Worm (Caenorhabditis elegans) whole organism, early embryonic: Measurements from ENCODE around the gene nac-3.

Experiments
- aly-1 ChIP-seq: sonication (generic microtip); optimal IDR thresholded peaks from 2 replicates; lab custom pipeline; 2016; ENCODE audit warnings: missing genetic modification characterization, missing compliant biosample characterization
- ama-1 ChIP-seq: fragments of 150-350 bp; optimal IDR thresholded peaks from 2 replicates; lab custom pipeline; 2014
- ceh-36 ChIP-seq: sonication (generic microtip); optimal IDR thresholded peaks from 2 replicates; lab custom pipeline; 2016; ENCODE audit warnings: missing genetic modification characterization, inconsistent platforms, missing compliant biosample characterization
- ets-7 ChIP-seq: sonication (generic microtip); optimal IDR thresholded peaks from 2 replicates; lab custom pipeline; 2016; ENCODE audit warnings: missing genotype, missing genetic modification characterization, missing compliant biosample characterization
- flt-1 ChIP-seq: fragments of 200-800 bp; sonication (Bioruptor generic); IDR thresholded peaks from 2 replicates; pipeline ENCODE4 v1.3.6; 2022; ENCODE audit warnings: missing genetic modification characterization, missing compliant biosample characterization
- hmg-4 ChIP-seq: fragments of 200-800 bp; sonication (Bioruptor generic); optimal IDR thresholded peaks from 2 replicates; lab custom pipeline; 2018; ENCODE audit warnings: mild to moderate bottlenecking, missing genetic modification characterization, missing compliant biosample characterization
- hnd-1 ChIP-seq: sonication (generic microtip); optimal IDR thresholded peaks from 2 replicates; lab custom pipeline; 2016; ENCODE audit warnings: missing genetic modification characterization, missing compliant biosample characterization
- pes-1 ChIP-seq: fragments of 200-800 bp; sonication (Bioruptor generic); IDR thresholded peaks from 2 replicates; pipeline ENCODE4 v1.3.6; 2022; ENCODE audit warnings: missing genetic modification reagents, missing genetic modification characterization, missing compliant biosample characterization
- scrt-1 ChIP-seq: fragments of 200-800 bp; sonication (Bioruptor generic); IDR thresholded peaks from 2 replicates; pipeline ENCODE4 v1.3.6; 2022; ENCODE audit warnings: missing genetic modification characterization, missing compliant biosample characterization
- sea-1 ChIP-seq: fragments of 200-800 bp; sonication (Bioruptor generic); conservative IDR thresholded peaks from 2 replicates; pipeline ENCODE4 v1.3.6; 2022; ENCODE audit warnings: missing genetic modification characterization, missing compliant biosample characterization
- tbx-11 ChIP-seq: fragments of 200-800 bp; sonication (Bioruptor generic); IDR thresholded peaks from 2 replicates; pipeline ENCODE4 v1.3.6; 2022; ENCODE audit warnings: missing genetic modification characterization, missing compliant biosample characterization

- TF ChIP-seq ama-1 (lab: Kevin White, UChicago) (no peak), flt-1 (GFP tag; lab: Robert Waterston, UW) (no peak), hnd-1 (tag; lab: Kevin White, UChicago) (no peak), scrt-1 (GFP tag; lab: Robert Waterston, UW) (no peak), sea-1 (GFP tag; lab: Robert Waterston, UW) (no peak), tbx-11 (GFP tag; lab: Robert Waterston, UW) (no peak), aly-1 (no peak), pes-1 (no peak), ets-7 (tag; lab: Kevin White, UChicago) (no peak), ceh-36 (tag; lab: Kevin White, UChicago) (no peak), hmg-4 (GFP tag; lab: Kevin White, UChicago) (no peak)
Measured at ce11 chrIII:10202391-10202790, 49.8 kb downstream of the nac-3 start.
